Fruit fly (Drosophila melanogaster): ENCODE measurements around the gene Papst2.

Papst2 gene

dm6 chr3L:17012017-17012719 lies 30.4 kb upstream of the Papst2 start, which contains the start of gene CG3764 (continued):
- TF ChIP-seq toy (GFP tag; IDR thresholded peaks at IDR 0.05) (no peak), Camta (GFP tag; optimal IDR thresholded peaks at IDR 0.05) (peak; percentile 82), CG6175 (GFP tag; IDR thresholded peaks at IDR 0.05) (0 out of 3 replicates have a peak, but pooled peaks have one; percentile 15), Adf1 (GFP tag; IDR thresholded peaks at IDR 0.05) (peak; percentile 48), CG12659 (GFP tag; optimal IDR thresholded peaks at IDR 0.05) (peak; percentile 95), phol (tag; optimal IDR thresholded peaks at IDR 0.05) (peak; percentile 68), gcm2 (GFP tag; optimal IDR thresholded peaks at IDR 0.05) (peak; percentile 36), Scr (GFP tag; IDR thresholded peaks at IDR 0.05; ENCODE audit: partially characterized antibody) (peak; percentile 44; the same call in 1 of the 2 replicates), Ets97D (GFP tag; optimal IDR thresholded peaks at IDR 0.05) (peak; percentile 98), Mes4 (GFP tag; optimal IDR thresholded peaks at IDR 0.05) (peak; percentile 83), CG15696 (tag; optimal IDR thresholded peaks at IDR 0.05) (peak; percentile 74), ro (GFP tag; IDR thresholded peaks at IDR 0.05) (no peak), CG6689 (GFP tag; IDR thresholded peaks at IDR 0.05) (peak; percentile 54; the same call in 1 of the 2 replicates), fu2 (GFP tag; optimal IDR thresholded peaks at IDR 0.05) (peak; percentile 25), aop (GFP tag; IDR thresholded peaks at IDR 0.05) (peak; percentile 55; the same call in 1 of the 2 replicates), CG33213 (GFP tag; optimal IDR thresholded peaks at IDR 0.05) (peak; percentile 92), CG6272 (GFP tag; IDR thresholded peaks at IDR 0.05) (peak; percentile 31; the same call in 1 of the 2 replicates), B-H2 (GFP tag; optimal IDR thresholded peaks at IDR 0.05) (peak; percentile 86), HLH3B (GFP tag; IDR thresholded peaks at IDR 0.05) (peak; percentile 58; the same call in 1 of the 2 replicates), CkIIα-i1 (GFP tag; IDR thresholded peaks at IDR 0.05) (no peak), CG11723 (GFP tag; optimal IDR thresholded peaks at IDR 0.05) (peak; percentile 78), psq (GFP tag; optimal IDR thresholded peaks at IDR 0.05) (no peak), CG2202 (tag; optimal IDR thresholded peaks at IDR 0.05) (peak; percentile 78), dmrt11E (tag; optimal IDR thresholded peaks at IDR 0.05) (peak; percentile 44), fd3F (GFP tag; optimal IDR thresholded peaks at IDR 0.05) (peak; percentile 56), Sry-β (GFP tag; optimal IDR thresholded peaks at IDR 0.05) (peak; percentile 64), Dbx (GFP tag; IDR thresholded peaks at IDR 0.05) (peak; percentile 62), CG8359 (GFP tag; optimal IDR thresholded peaks at IDR 0.05; ENCODE audit: borderline replicate concordance) (peak; percentile 66), btn (GFP tag; optimal IDR thresholded peaks at IDR 0.05) (peak; percentile 77), pzg (GFP tag; optimal IDR thresholded peaks at IDR 0.05) (peak; percentile 97), Bdp1 (GFP tag; optimal IDR thresholded peaks at IDR 0.05) (peak; percentile 65), abd-A (tag; optimal IDR thresholded peaks at IDR 0.05) (no peak), CTCF (GFP tag; optimal IDR thresholded peaks at IDR 0.05) (peak; percentile 64), B-H1 (GFP tag; IDR thresholded peaks at IDR 0.05) (peak; percentile 24; the same call in 1 of the 3 replicates), tgo (GFP tag; IDR thresholded peaks at IDR 0.05) (peak; percentile 54), CG1832 (GFP tag; optimal IDR thresholded peaks at IDR 0.05) (no peak), unc-4 (GFP tag; IDR thresholded peaks at IDR 0.05; ENCODE audit: partially characterized antibody) (peak; percentile 35), Lim3 (GFP tag; IDR thresholded peaks at IDR 0.05) (no peak), fd102C (GFP tag; optimal IDR thresholded peaks at IDR 0.05) (peak; percentile 86), CG10565 (GFP tag; optimal IDR thresholded peaks at IDR 0.05) (no peak), CG1529 (GFP tag; optimal IDR thresholded peaks at IDR 0.05) (peak; percentile 77), org-1 (GFP tag; optimal IDR thresholded peaks at IDR 0.05) (peak; percentile 58), mam (GFP tag; optimal IDR thresholded peaks at IDR 0.05) (peak; percentile 53), zf30C (GFP tag; optimal IDR thresholded peaks at IDR 0.05) (no peak), ase (GFP tag; IDR thresholded peaks at IDR 0.05) (0 out of 3 replicates have a peak, but pooled peaks have one; percentile 27), gcm (GFP tag; optimal IDR thresholded peaks at IDR 0.05) (peak; percentile 74), knrl (GFP tag; IDR thresholded peaks at IDR 0.05; ENCODE audit: partially characterized antibody) (peak; percentile 31; the same call in 1 of the 3 replicates), Trl (optimal IDR thresholded peaks at IDR 0.05) (peak; percentile 79 to 95), Trl (GFP tag; optimal IDR thresholded peaks at IDR 0.05) (peak; percentile 79), stwl (tag; optimal IDR thresholded peaks at IDR 0.05) (peak; percentile 88)

Data from whole organism, embryonic.